Worm (Caenorhabditis elegans) whole organism, L4/young adult: ENCODE data around the gene txt-19.

Source experiments
- dao-5 ChIP-seq: sonication (generic microtip); optimal IDR thresholded peaks from 2 replicates; lab custom pipeline; 2016; ENCODE audit warnings: missing genotype, missing genetic modification characterization, moderate library complexity, missing compliant biosample characterization
- him-1 ChIP-seq: sonication (generic microtip); optimal IDR thresholded peaks from 2 replicates; lab custom pipeline; 2016; ENCODE audit warnings: missing genotype, missing genetic modification reagents, missing genetic modification characterization, missing compliant biosample characterization

ce11 chrIV:12833698-12834416 lies 11.8 kb upstream of the txt-19 start:
- no peak for TF ChIP-seq him-1 (tag; lab: Kevin White, UChicago)
- no peak for TF ChIP-seq dao-5 (tag; lab: Kevin White, UChicago)
